Worm (Caenorhabditis elegans): ENCODE results near the gene srj-24.

srj-24 gene

ce11 chrV:772210-772609, 33.5 kb upstream of the srj-24 start:
- no peak for TF ChIP-seq ZK546.5 (tag; optimal IDR thresholded peaks at IDR 0.05)
- no peak for TF ChIP-seq nhr-23 (tag; optimal IDR thresholded peaks at IDR 0.05)
- TF ChIP-seq alr-1 (tag; optimal IDR thresholded peaks at IDR 0.05) = no peak
- TF ChIP-seq unc-39 (tag; optimal IDR thresholded peaks at IDR 0.05) = no peak
- no peak for TF ChIP-seq ceh-82 (tag; optimal IDR thresholded peaks at IDR 0.05)
- TF ChIP-seq crh-2 (tag; optimal IDR thresholded peaks at IDR 0.05) = no peak
- no peak for TF ChIP-seq mab-5 (tag; optimal IDR thresholded peaks at IDR 0.05)
- no peak for TF ChIP-seq elt-3 (tag; optimal IDR thresholded peaks at IDR 0.05)
- no peak for TF ChIP-seq ztf-4 (tag; optimal IDR thresholded peaks at IDR 0.05)
- TF ChIP-seq aly-2 (tag; optimal IDR thresholded peaks at IDR 0.05) = no peak
- TF ChIP-seq snpc-4 (tag; optimal IDR thresholded peaks at IDR 0.05) = no peak
- TF ChIP-seq nhr-237 (tag; optimal IDR thresholded peaks at IDR 0.05) = no peak
- no peak for TF ChIP-seq sem-4 (tag; optimal IDR thresholded peaks at IDR 0.05)
- TF ChIP-seq lin-13 (GFP tag; optimal IDR thresholded peaks at IDR 0.05) = no peak
- TF ChIP-seq sma-3 (GFP tag; optimal IDR thresholded peaks at IDR 0.05) = no peak
- TF ChIP-seq ama-1 (optimal IDR thresholded peaks at IDR 0.05) = no peak

- TF ChIP-seq nhr-77 (tag; optimal IDR thresholded peaks at IDR 0.05) = no peak
- no peak for TF ChIP-seq unc-39 (tag; optimal IDR thresholded peaks at IDR 0.05)
- TF ChIP-seq sma-9 (GFP tag; optimal IDR thresholded peaks at IDR 0.05) = no peak
- no peak for TF ChIP-seq sma-9 (tag; optimal IDR thresholded peaks at IDR 0.05)
- TF ChIP-seq sem-4 (tag; optimal IDR thresholded peaks at IDR 0.05) = no peak
- no peak for TF ChIP-seq ztf-1 (GFP tag; conservative IDR thresholded peaks at IDR 0.05)
- TF ChIP-seq Y55F3AM.14 (GFP tag; optimal IDR thresholded peaks at IDR 0.05) = no peak
- TF ChIP-seq elt-1 (tag; optimal IDR thresholded peaks at IDR 0.05) = no peak
These were observed 26.1 kb upstream of the srj-24 start, which contains the start of gene str-238 for ce11 chrV:764732-765131. TSS of gene str-238 (plus strand) at chrV:765032.

- TF ChIP-seq unc-62 (GFP tag; optimal IDR thresholded peaks at IDR 0.05) (no peak), ama-1 (optimal IDR thresholded peaks at IDR 0.05) (no peak), ceh-82 (tag; optimal IDR thresholded peaks at IDR 0.05) (no peak), sma-9 (GFP tag; optimal IDR thresholded peaks at IDR 0.05) (no peak), sma-9 (tag; optimal IDR thresholded peaks at IDR 0.05) (no peak), ztf-11 (tag; optimal IDR thresholded peaks at IDR 0.05) (no peak), unc-55 (GFP tag; optimal IDR thresholded peaks at IDR 0.05) (no peak), sem-4 (tag; optimal IDR thresholded peaks at IDR 0.05) (no peak), egl-27 (tag; optimal IDR thresholded peaks at IDR 0.05) (no peak), lsy-2 (tag; optimal IDR thresholded peaks at IDR 0.05) (no peak), ceh-16 (tag; optimal IDR thresholded peaks at IDR 0.05) (no peak), nhr-23 (tag; optimal IDR thresholded peaks at IDR 0.05) (no peak), nhr-6 (tag; optimal IDR thresholded peaks at IDR 0.05) (no peak)
These were observed 23.7 kb upstream of the srj-24 start, which contains the start of gene srp-2 for ce11 chrV:762340-762739. TSS of gene srp-2 (plus strand) at chrV:762640.

DNA sequence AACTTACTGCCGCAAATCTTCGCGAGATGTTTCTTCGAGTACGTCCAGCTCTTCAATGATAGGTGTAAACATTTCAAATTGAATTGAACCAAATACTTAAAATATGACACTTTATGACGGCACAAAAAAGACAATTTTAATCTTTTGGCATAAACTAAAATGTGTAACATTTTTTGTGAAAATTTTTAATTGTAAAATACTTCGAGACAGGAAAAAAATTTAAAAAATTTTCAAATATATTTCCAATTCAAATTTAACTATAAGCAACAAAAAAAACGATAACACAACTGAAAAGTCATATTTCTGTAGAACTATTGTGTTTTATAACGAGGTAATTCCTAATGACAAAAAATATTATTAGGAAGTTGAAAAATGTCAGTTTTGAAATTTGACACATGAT, 23.2 kb upstream of the srj-24 start, which contains the start of gene C05E4.12:
Gene C05E4.12 (minus strand): TSS at position 101 of the 400 bp plus-strand sequence.
- no peak for TF ChIP-seq mab-5 (tag; optimal IDR thresholded peaks at IDR 0.05)
- TF ChIP-seq mbf-1 (tag; optimal IDR thresholded peaks at IDR 0.05) = no peak
- TF ChIP-seq nhr-129 (tag; optimal IDR thresholded peaks at IDR 0.05) = no peak
- no peak for TF ChIP-seq gmeb-1 (tag; optimal IDR thresholded peaks at IDR 0.05)
- no peak for TF ChIP-seq nhr-25 (tag; optimal IDR thresholded peaks at IDR 0.05)
- TF ChIP-seq nhr-11 (tag; optimal IDR thresholded peaks at IDR 0.05) = no peak
- TF ChIP-seq nhr-10 (tag; optimal IDR thresholded peaks at IDR 0.05) = no peak
- no peak for TF ChIP-seq ceh-82 (tag; optimal IDR thresholded peaks at IDR 0.05)
- TF ChIP-seq sma-3 (GFP tag; optimal IDR thresholded peaks at IDR 0.05) = no peak
- TF ChIP-seq lin-11 (tag; optimal IDR thresholded peaks at IDR 0.05) = no peak
- no peak for TF ChIP-seq nhr-237 (tag; optimal IDR thresholded peaks at IDR 0.05)
- TF ChIP-seq crh-2 (tag; optimal IDR thresholded peaks at IDR 0.05) = no peak
- no peak for TF ChIP-seq ama-1 (optimal IDR thresholded peaks at IDR 0.05)
- no peak for TF ChIP-seq nhr-12 (tag; optimal IDR thresholded peaks at IDR 0.05)

- no peak for TF ChIP-seq sma-3 (GFP tag; optimal IDR thresholded peaks at IDR 0.05)
- TF ChIP-seq nhr-77 (tag; optimal IDR thresholded peaks at IDR 0.05) = no peak
- no peak for TF ChIP-seq ceh-82 (tag; optimal IDR thresholded peaks at IDR 0.05)
- no peak for TF ChIP-seq ama-1 (optimal IDR thresholded peaks at IDR 0.05)
- TF ChIP-seq fos-1 (tag; optimal IDR thresholded peaks at IDR 0.05) = no peak
- TF ChIP-seq sma-9 (GFP tag; optimal IDR thresholded peaks at IDR 0.05) = no peak
- TF ChIP-seq sma-9 (tag; optimal IDR thresholded peaks at IDR 0.05) = no peak
- TF ChIP-seq unc-55 (GFP tag; optimal IDR thresholded peaks at IDR 0.05) = no peak
- TF ChIP-seq ztf-11 (tag; optimal IDR thresholded peaks at IDR 0.05) = no peak
- no peak for TF ChIP-seq F13H6.1 (tag; optimal IDR thresholded peaks at IDR 0.05)
- no peak for TF ChIP-seq mbf-1 (tag; optimal IDR thresholded peaks at IDR 0.05)
- TF ChIP-seq nhr-10 (tag; optimal IDR thresholded peaks at IDR 0.05) = no peak
- no peak for TF ChIP-seq blmp-1 (tag; optimal IDR thresholded peaks at IDR 0.05; ENCODE audit: insufficient read depth)
- TF ChIP-seq lsy-2 (tag; optimal IDR thresholded peaks at IDR 0.05) = no peak
- no peak for TF ChIP-seq C34F6.9 (tag; optimal IDR thresholded peaks at IDR 0.05)
- TF ChIP-seq elt-3 (tag; optimal IDR thresholded peaks at IDR 0.05) = no peak
- no peak for TF ChIP-seq aly-2 (tag; optimal IDR thresholded peaks at IDR 0.05)
- TF ChIP-seq mab-5 (tag; optimal IDR thresholded peaks at IDR 0.05) = no peak
These were observed 22.6 kb upstream of the srj-24 start, which contains the start of gene C05E4.15 for ce11 chrV:761235-761634. TSS of gene C05E4.15 (minus strand) at chrV:761335.
